Fruit fly (Drosophila melanogaster) whole organism, pupa: Measurements from ENCODE around the gene CG16700.

Experiments
- CG10348 ChIP-seq: fragments of 200-800 bp; sonication (Bioruptor generic); IDR thresholded peaks from 2 replicates; pipeline ENCODE4 v1.3.6; 2022; ENCODE audit warnings: missing biosample characterization, missing genetic modification characterization
- CG12605 ChIP-seq: fragments of 200-800 bp; sonication (Bioruptor generic); IDR thresholded peaks from 2 replicates; pipeline ENCODE4 v1.3.6; 2022; ENCODE audit warnings: missing biosample characterization, missing genetic modification characterization
- CG13204 ChIP-seq: fragments of 200-800 bp; sonication (Bioruptor generic); optimal IDR thresholded peaks from 2 replicates; lab custom pipeline; 2018; ENCODE audit warnings: missing biosample characterization, mild to moderate bottlenecking, missing genetic modification characterization, moderate library complexity
- CG14655 ChIP-seq: fragments of 200-800 bp; sonication (Bioruptor generic); optimal IDR thresholded peaks from 3 replicates; lab custom pipeline; 2017; ENCODE audit warnings: mild to moderate bottlenecking, missing biosample characterization, missing genetic modification reagents, missing genetic modification characterization
- CG15710 ChIP-seq: fragments of 200-800 bp; sonication (Bioruptor generic); optimal IDR thresholded peaks from 2 replicates; lab custom pipeline; 2018; ENCODE audit warnings: missing biosample characterization, mild to moderate bottlenecking, missing genetic modification characterization, moderate library complexity
- CG17806 ChIP-seq: fragments of 200-800 bp; sonication (Bioruptor generic); optimal IDR thresholded peaks from 2 replicates; lab custom pipeline; 2018; ENCODE audit warnings: missing biosample characterization, mild to moderate bottlenecking, missing genetic modification characterization, moderate library complexity
- CG32121 ChIP-seq: fragments of 200-800 bp; sonication (Bioruptor generic); IDR thresholded peaks from 2 replicates; pipeline ENCODE4 v1.3.6; 2022; ENCODE audit warnings: missing biosample characterization, missing genetic modification characterization
- CG34367 ChIP-seq: fragments of 200-800 bp; sonication (Bioruptor generic); optimal IDR thresholded peaks from 2 replicates; lab custom pipeline; 2018; ENCODE audit warnings: missing biosample characterization, mild to moderate bottlenecking, missing genetic modification characterization
- CG4496 ChIP-seq: fragments of 200-800 bp; sonication (Bioruptor generic); IDR thresholded peaks from 3 replicates; pipeline ENCODE4 v1.3.6; 2022; ENCODE audit warnings: missing biosample characterization, missing genetic modification characterization
- CG8159 ChIP-seq: fragments of 200-800 bp; sonication (Bioruptor generic); optimal IDR thresholded peaks from 3 replicates; lab custom pipeline; 2018; ENCODE audit warnings: missing biosample characterization, mild to moderate bottlenecking, missing genetic modification characterization, moderate library complexity
- CG8301 ChIP-seq: fragments of 200-800 bp; sonication (Bioruptor generic); optimal IDR thresholded peaks from 2 replicates; lab custom pipeline; 2018; ENCODE audit warnings: missing biosample characterization, mild to moderate bottlenecking, missing genetic modification characterization
- CG9948 ChIP-seq: fragments of 200-800 bp; sonication (Bioruptor generic); optimal IDR thresholded peaks from 2 replicates; lab custom pipeline; 2018; ENCODE audit warnings: missing biosample characterization, mild to moderate bottlenecking, missing genetic modification characterization, moderate library complexity
- D1 ChIP-seq: fragments of 200-800 bp; sonication (Bioruptor generic); optimal IDR thresholded peaks from 2 replicates; lab custom pipeline; 2018; ENCODE audit warnings: missing biosample characterization, mild to moderate bottlenecking, missing genetic modification characterization, moderate library complexity
- EcR ChIP-seq: fragments of 200-800 bp; sonication (Bioruptor generic); optimal IDR thresholded peaks from 3 replicates; lab custom pipeline; 2019; ENCODE audit warnings: missing biosample characterization, missing genetic modification characterization, mild to moderate bottlenecking, moderate library complexity, missing genetic modification reagents
- Ets98B ChIP-seq: fragments of 200-800 bp; sonication (Bioruptor generic); IDR thresholded peaks from 2 replicates; pipeline ENCODE4 v1.3.6; 2022; ENCODE audit warnings: missing biosample characterization, missing genetic modification characterization
- Pif1A ChIP-seq: fragments of 200-800 bp; sonication (Bioruptor generic); optimal IDR thresholded peaks from 3 replicates; lab custom pipeline; 2016; ENCODE audit warnings: missing biosample characterization, missing genetic modification characterization
- Pif1B ChIP-seq: fragments of 200-800 bp; sonication (Bioruptor generic); optimal IDR thresholded peaks from 3 replicates; lab custom pipeline; 2016; ENCODE audit warnings: missing biosample characterization, missing genetic modification characterization
- Snoo ChIP-seq: fragments of 200-800 bp; sonication (Bioruptor generic); optimal IDR thresholded peaks from 3 replicates; lab custom pipeline; 2017; ENCODE audit warnings: missing biosample characterization, mild to moderate bottlenecking, missing genetic modification characterization, inconsistent platforms
- fd96Ca ChIP-seq: fragments of 200-800 bp; sonication (Bioruptor generic); IDR thresholded peaks from 3 replicates; pipeline ENCODE4 v1.3.6; 2022; ENCODE audit warnings: missing biosample characterization, missing genetic modification characterization
- gl ChIP-seq: fragments of 200-800 bp; sonication (Bioruptor generic); optimal IDR thresholded peaks from 2 replicates; lab custom pipeline; 2018; ENCODE audit warnings: missing biosample characterization, mild to moderate bottlenecking, missing genetic modification characterization
- rn ChIP-seq: fragments of 200-800 bp; sonication (Bioruptor generic); IDR thresholded peaks from 2 replicates; pipeline ENCODE4 v1.3.6; 2022; ENCODE audit warnings: missing biosample characterization, missing genetic modification characterization

The CG16700 gene

dm6 chrX:17111958-17112953 is 20.6 kb downstream of the CG16700 start:
- no peak for TF ChIP-seq CG32121 (GFP tag; lab: Robert Waterston, UW)
- peak; percentile 10 for TF ChIP-seq CG34367 (tag; lab: Kevin White, UChicago)
- peak; percentile 21 for TF ChIP-seq CG17806
- no peak for TF ChIP-seq fd96Ca
- no peak for TF ChIP-seq gl (tag; lab: Kevin White, UChicago)
- TF ChIP-seq D1 (tag; lab: Kevin White, UChicago), result no peak
- TF ChIP-seq rn (GFP tag; lab: Robert Waterston, UW), result no peak
- TF ChIP-seq CG15710 (tag; lab: Kevin White, UChicago), result peak; percentile 32
- TF ChIP-seq Pif1B (GFP tag; lab: Kevin White, UChicago), result no peak
- no peak for TF ChIP-seq CG12605 (GFP tag; lab: Robert Waterston, UW)
- peak; percentile 52 for TF ChIP-seq CG8159 (tag; lab: Kevin White, UChicago)
- no peak for TF ChIP-seq CG10348 (GFP tag; lab: Robert Waterston, UW)
- TF ChIP-seq CG14655 (GFP tag; lab: Kevin White, UChicago), result peak; percentile 78
- no peak for TF ChIP-seq Pif1A (GFP tag; lab: Kevin White, UChicago)
- no peak for TF ChIP-seq CG13204 (GFP tag; lab: Kevin White, UChicago)
- TF ChIP-seq CG8301 (tag; lab: Kevin White, UChicago), result peak; percentile 46
- no peak for TF ChIP-seq Snoo (tag; lab: Kevin White, UChicago)
- peak; percentile 39; the same call in 1 of the 3 replicates for TF ChIP-seq CG4496
- TF ChIP-seq Ets98B (GFP tag; lab: Robert Waterston, UW), result no peak
- TF ChIP-seq CG9948 (tag; lab: Kevin White, UChicago), result peak; percentile 33
- TF ChIP-seq EcR (GFP tag; lab: Kevin White, UChicago), result peak; percentile 93

- TF ChIP-seq rn (GFP tag; lab: Robert Waterston, UW) (no peak), CG17806 (peak; percentile 42), CG8159 (tag; lab: Kevin White, UChicago) (peak; percentile 62), fd96Ca (peak; percentile 47; the same call in 1 of the 3 replicates), CG12605 (GFP tag; lab: Robert Waterston, UW) (no peak), CG13204 (GFP tag; lab: Kevin White, UChicago) (no peak), CG34367 (tag; lab: Kevin White, UChicago) (peak; percentile 63), EcR (GFP tag; lab: Kevin White, UChicago) (no peak), CG15710 (tag; lab: Kevin White, UChicago) (peak; percentile 68), CG9948 (tag; lab: Kevin White, UChicago) (peak; percentile 70), CG8301 (tag; lab: Kevin White, UChicago) (peak; percentile 34), Ets98B (GFP tag; lab: Robert Waterston, UW) (peak; percentile 53; the same call in 1 of the 2 replicates), Pif1A (GFP tag; lab: Kevin White, UChicago) (peak; percentile 8), CG10348 (GFP tag; lab: Robert Waterston, UW) (no peak), CG14655 (GFP tag; lab: Kevin White, UChicago) (peak; percentile 62), CG32121 (GFP tag; lab: Robert Waterston, UW) (peak; percentile 59), Snoo (tag; lab: Kevin White, UChicago) (peak; percentile 68), CG4496 (peak; percentile 59; the same call in 1 of the 3 replicates), gl (tag; lab: Kevin White, UChicago) (no peak), D1 (tag; lab: Kevin White, UChicago) (no peak), Pif1B (GFP tag; lab: Kevin White, UChicago) (peak; percentile 70)
These were observed 21.7 kb downstream of the CG16700 start for dm6 chrX:17113324-17113723.

dm6 chrX:17121600-17121999 is 29.9 kb downstream of the CG16700 start:
- TF ChIP-seq CG4496 (no peak), CG14655 (GFP tag; lab: Kevin White, UChicago) (peak; percentile 55), Pif1A (GFP tag; lab: Kevin White, UChicago) (peak; percentile 33), fd96Ca (no peak), CG8301 (tag; lab: Kevin White, UChicago) (peak; percentile 34), gl (tag; lab: Kevin White, UChicago) (no peak), CG9948 (tag; lab: Kevin White, UChicago) (peak; percentile 6), EcR (GFP tag; lab: Kevin White, UChicago) (no peak), CG15710 (tag; lab: Kevin White, UChicago) (no peak), Pif1B (GFP tag; lab: Kevin White, UChicago) (no peak), CG32121 (GFP tag; lab: Robert Waterston, UW) (no peak), CG17806 (peak; percentile 37), Ets98B (GFP tag; lab: Robert Waterston, UW) (no peak), CG34367 (tag; lab: Kevin White, UChicago) (no peak), D1 (tag; lab: Kevin White, UChicago) (no peak), rn (GFP tag; lab: Robert Waterston, UW) (no peak), CG12605 (GFP tag; lab: Robert Waterston, UW) (no peak), CG10348 (GFP tag; lab: Robert Waterston, UW) (no peak), CG8159 (tag; lab: Kevin White, UChicago) (peak; percentile 30), CG13204 (GFP tag; lab: Kevin White, UChicago) (no peak), Snoo (tag; lab: Kevin White, UChicago) (peak; percentile 22)

dm6 chrX:17122425-17123094 is 30.9 kb downstream of the CG16700 start:
- TF ChIP-seq Ets98B (GFP tag; lab: Robert Waterston, UW), result no peak
- no peak for TF ChIP-seq CG32121 (GFP tag; lab: Robert Waterston, UW)
- TF ChIP-seq gl (tag; lab: Kevin White, UChicago), result no peak
- no peak for TF ChIP-seq D1 (tag; lab: Kevin White, UChicago)
- TF ChIP-seq fd96Ca, result no peak
- TF ChIP-seq CG9948 (tag; lab: Kevin White, UChicago), result no peak
- TF ChIP-seq CG17806, result no peak
- no peak for TF ChIP-seq Pif1A (GFP tag; lab: Kevin White, UChicago)
- TF ChIP-seq CG8301 (tag; lab: Kevin White, UChicago), result no peak
